Worm (Caenorhabditis elegans) whole organism, L2 larva: Measurements from ENCODE around the gene T24A6.16.
"Not testable (repeated sequence)": the region's sequence is repeated elsewhere in the genome, so short reads cannot be mapped to it uniquely, and the experiment has no call there.

ENCODE experiments used
- C34F6.9 ChIP-seq: fragments of 150-350 bp; optimal IDR thresholded peaks from 2 replicates; lab custom pipeline; 2014; ENCODE audit warnings: missing biosample characterization, missing genetic modification characterization
- F13H6.1 ChIP-seq: sonication (generic microtip); optimal IDR thresholded peaks from 2 replicates; lab custom pipeline; 2016; ENCODE audit warnings: missing genetic modification characterization, missing compliant biosample characterization
- R02D3.7 ChIP-seq: fragments of 150-350 bp; optimal IDR thresholded peaks from 2 replicates; lab custom pipeline; 2014; ENCODE audit warnings: missing biosample characterization, missing genetic modification characterization
- Y55F3AM.14 ChIP-seq: fragments of 200-800 bp; sonication (Bioruptor generic); optimal IDR thresholded peaks from 2 replicates; lab custom pipeline; 2018; ENCODE audit warnings: mild to moderate bottlenecking, missing genetic modification characterization, missing compliant biosample characterization
- ZK546.5 ChIP-seq: sonication (generic microtip); optimal IDR thresholded peaks from 2 replicates; lab custom pipeline; 2017; ENCODE audit warnings: missing biosample characterization, missing genetic modification characterization
- alr-1 ChIP-seq: fragments of 150-350 bp; optimal IDR thresholded peaks from 2 replicates; lab custom pipeline; 2014; ENCODE audit warnings: missing biosample characterization, missing genetic modification characterization
- ama-1 ChIP-seq: fragments of 150-350 bp; optimal IDR thresholded peaks from 2 replicates; lab custom pipeline; 2018; ENCODE audit warnings: inconsistent platforms
- blmp-1 ChIP-seq: sonication (generic microtip); optimal IDR thresholded peaks from 2 replicates; lab custom pipeline; 2017; ENCODE audit warnings: missing genetic modification characterization, mild to moderate bottlenecking, missing compliant biosample characterization, antibody characterized with exemption, moderate library complexity; ENCODE audit not compliant: insufficient read depth
- ceh-16 ChIP-seq: fragments of 150-350 bp; optimal IDR thresholded peaks from 2 replicates; lab custom pipeline; 2014; ENCODE audit warnings: missing biosample characterization, missing genetic modification characterization
- ceh-82 ChIP-seq: fragments of 150-350 bp; optimal IDR thresholded peaks from 2 replicates; lab custom pipeline; 2014; ENCODE audit warnings: missing biosample characterization, missing genetic modification characterization
- crh-2 ChIP-seq: sonication (generic microtip); optimal IDR thresholded peaks from 2 replicates; lab custom pipeline; 2017; ENCODE audit warnings: missing biosample characterization, missing genetic modification characterization
- egl-27 ChIP-seq: sonication (generic microtip); optimal IDR thresholded peaks from 3 replicates; lab custom pipeline; 2017; ENCODE audit warnings: missing biosample characterization, missing genetic modification reagents, missing genetic modification characterization
- elt-1 ChIP-seq: fragments of 150-350 bp; optimal IDR thresholded peaks from 2 replicates; lab custom pipeline; 2014; ENCODE audit warnings: missing biosample characterization, missing genetic modification characterization
- fos-1 ChIP-seq: fragments of 150-350 bp; optimal IDR thresholded peaks from 2 replicates; lab custom pipeline; 2014; ENCODE audit warnings: missing biosample characterization, missing genetic modification characterization
- gmeb-1 ChIP-seq: fragments of 150-350 bp; optimal IDR thresholded peaks from 2 replicates; lab custom pipeline; 2014; ENCODE audit warnings: missing biosample characterization, missing genetic modification characterization
- lin-11 ChIP-seq: fragments of 150-350 bp; sonication (generic microtip); optimal IDR thresholded peaks from 2 replicates; lab custom pipeline; 2014; ENCODE audit warnings: missing biosample characterization, missing genetic modification characterization, inconsistent platforms, mixed read lengths
- lin-13 ChIP-seq: fragments of 150-350 bp; optimal IDR thresholded peaks from 2 replicates; lab custom pipeline; 2014; ENCODE audit warnings: missing biosample characterization, missing genetic modification reagents, missing genetic modification characterization
- lsy-2 ChIP-seq, 2 experiments: fragments of 150-350 bp in 1 of 2; sonication (generic microtip) in 1 of 2; optimal IDR thresholded peaks; 2 replicates each; lab custom pipeline; 2014 to 2017; ENCODE audit warnings: missing biosample characterization in 2 of 2, missing genetic modification characterization in 2 of 2
- mdl-1 ChIP-seq, 2 experiments: fragments of 150-350 bp in 1 of 2; sonication (generic microtip) in 1 of 2; optimal IDR thresholded peaks; 2 replicates each; lab custom pipeline; 2017; ENCODE audit warnings: missing biosample characterization in 2 of 2, missing genetic modification characterization in 2 of 2
- nhr-11 ChIP-seq: fragments of 150-350 bp; optimal IDR thresholded peaks from 2 replicates; lab custom pipeline; 2014; ENCODE audit warnings: missing biosample characterization, missing genetic modification characterization
- nhr-12 ChIP-seq: fragments of 150-350 bp; optimal IDR thresholded peaks from 2 replicates; lab custom pipeline; 2014; ENCODE audit warnings: missing biosample characterization, missing genetic modification characterization
- nhr-129 ChIP-seq: fragments of 150-350 bp; optimal IDR thresholded peaks from 2 replicates; lab custom pipeline; 2014; ENCODE audit warnings: missing biosample characterization, missing genetic modification characterization
- nhr-23 ChIP-seq: fragments of 150-350 bp; optimal IDR thresholded peaks from 2 replicates; lab custom pipeline; 2014; ENCODE audit warnings: missing biosample characterization, missing genetic modification reagents, missing genetic modification characterization
- nhr-237 ChIP-seq: fragments of 150-350 bp; optimal IDR thresholded peaks from 2 replicates; lab custom pipeline; 2014; ENCODE audit warnings: missing biosample characterization, missing genetic modification characterization
- nhr-6 ChIP-seq: fragments of 150-350 bp; optimal IDR thresholded peaks from 2 replicates; lab custom pipeline; 2014; ENCODE audit warnings: missing biosample characterization, missing genetic modification characterization
- sem-4 ChIP-seq: fragments of 150-350 bp; optimal IDR thresholded peaks from 2 replicates; lab custom pipeline; 2014; ENCODE audit warnings: missing biosample characterization, missing genetic modification reagents, missing genetic modification characterization
- sma-3 ChIP-seq: sonication (generic microtip); optimal IDR thresholded peaks from 2 replicates; lab custom pipeline; 2016; ENCODE audit warnings: missing genetic modification reagents, missing genetic modification characterization, missing compliant biosample characterization
- sma-9 ChIP-seq, 2 experiments: fragments of 150-350 bp in 1 of 2; sonication (generic microtip) in 1 of 2; optimal IDR thresholded peaks; 2 replicates each; lab custom pipeline; 2014 to 2016; ENCODE audit warnings: missing genetic modification characterization in 2 of 2, mild to moderate bottlenecking in 1 of 2, missing biosample characterization in 1 of 2, missing compliant biosample characterization in 1 of 2, missing genetic modification reagents in 1 of 2, moderate library complexity in 1 of 2
- snpc-4 ChIP-seq: fragments of 150-350 bp; optimal IDR thresholded peaks from 2 replicates; lab custom pipeline; 2014; ENCODE audit warnings: missing biosample characterization, missing genetic modification characterization
- unc-39 ChIP-seq: fragments of 150-350 bp; optimal IDR thresholded peaks from 2 replicates; lab custom pipeline; 2014; ENCODE audit warnings: missing biosample characterization, missing genetic modification characterization
- unc-55 ChIP-seq: fragments of 150-350 bp; sonication (generic microtip); optimal IDR thresholded peaks from 3 replicates; lab custom pipeline; 2014; ENCODE audit warnings: missing biosample characterization, missing genetic modification reagents, missing genetic modification characterization
- unc-62 ChIP-seq: fragments of 150-350 bp; optimal IDR thresholded peaks from 2 replicates; lab custom pipeline; 2014; ENCODE audit warnings: missing biosample characterization, missing genetic modification reagents, missing genetic modification characterization
- zag-1 ChIP-seq: fragments of 150-350 bp; optimal IDR thresholded peaks from 2 replicates; lab custom pipeline; 2014; ENCODE audit warnings: missing biosample characterization, missing genetic modification characterization
- ztf-1 ChIP-seq: fragments of 200-800 bp; sonication (Bioruptor generic); conservative IDR thresholded peaks from 2 replicates; pipeline ENCODE4 v1.3.6; 2022; ENCODE audit warnings: missing genetic modification characterization, missing compliant biosample characterization
- ztf-11 ChIP-seq: sonication (generic microtip); optimal IDR thresholded peaks from 2 replicates; lab custom pipeline; 2017; ENCODE audit warnings: missing biosample characterization, missing genetic modification characterization
- ztf-4 ChIP-seq: fragments of 150-350 bp; optimal IDR thresholded peaks from 2 replicates; lab custom pipeline; 2014; ENCODE audit warnings: missing biosample characterization, missing genetic modification characterization

T24A6.16 gene

ce11 chrV:3600570-3600969 lies 37.8 kb upstream of the T24A6.16 start, which contains the start of gene T22F3.7:
T22F3.7 (minus strand) TSS chrV:3600670.
- TF ChIP-seq elt-1 (tag; lab: Kevin White, UChicago) (no peak), ceh-16 (no peak), unc-62 (GFP tag; lab: Kevin White, UChicago) (no peak), ceh-82 (tag; lab: Kevin White, UChicago) (no peak), snpc-4 (no peak), nhr-12 (tag; lab: Kevin White, UChicago) (no peak), ztf-1 (GFP tag; lab: Robert Waterston, UW) (no peak)

ce11 chrV:3597052-3597451 lies 34.3 kb upstream of the T24A6.16 start, which contains the start of gene srh-212:
srh-212 (minus strand) TSS chrV:3597152.
- not testable (repeated sequence) for TF ChIP-seq Y55F3AM.14 (GFP tag; lab: Kevin White, UChicago); nhr-129 (tag; lab: Kevin White, UChicago); fos-1 (tag; lab: Kevin White, UChicago)

DNA sequence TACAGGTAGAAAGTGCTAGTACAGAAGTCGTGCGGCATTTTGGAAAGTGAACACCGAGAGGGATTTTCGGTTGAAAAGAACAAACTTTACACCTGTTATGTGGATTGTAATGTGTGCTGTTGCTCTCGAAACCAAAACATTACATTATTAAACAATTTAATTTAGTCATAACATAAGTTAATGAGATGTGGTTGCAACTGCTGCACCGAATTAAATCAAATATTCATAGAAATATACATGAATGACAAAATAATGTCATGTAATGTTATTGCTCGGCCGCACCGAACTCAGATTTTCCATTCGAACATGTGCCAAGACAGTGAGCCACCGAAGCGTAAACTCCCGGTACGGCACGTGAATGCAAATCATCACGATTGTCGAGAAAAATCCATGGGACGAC lies 32.2 kb upstream of the T24A6.16 start, which contains the start of gene srh-213:
Gene srh-213 (minus strand): TSS at position 101 of the 400 bp plus-strand sequence.
- no peak for TF ChIP-seq ZK546.5 (tag; lab: Kevin White, UChicago)

ce11 chrV:3592099-3592498 lies 29.4 kb upstream of the T24A6.16 start, which contains the start of gene T22F3.12:
T22F3.12 (minus strand) TSS chrV:3592199.
- TF ChIP-seq ztf-4 (tag; lab: Kevin White, UChicago): no peak
- TF ChIP-seq ama-1 (lab: Kevin White, UChicago): no peak
- TF ChIP-seq ztf-11: no peak
- TF ChIP-seq ZK546.5 (tag; lab: Kevin White, UChicago): no peak
- no peak for TF ChIP-seq nhr-6
- no peak for TF ChIP-seq ceh-82 (tag; lab: Kevin White, UChicago)
- no peak for TF ChIP-seq nhr-23 (tag; lab: Kevin White, UChicago)
- TF ChIP-seq elt-1 (tag; lab: Kevin White, UChicago): no peak
- no peak for TF ChIP-seq lin-11
- no peak for TF ChIP-seq sem-4 (tag; lab: Kevin White, UChicago)
- no peak for TF ChIP-seq nhr-11 (tag; lab: Kevin White, UChicago)
- no peak for TF ChIP-seq alr-1
- TF ChIP-seq zag-1 (tag; lab: Kevin White, UChicago): no peak
- TF ChIP-seq unc-55 (GFP tag; lab: Kevin White, UChicago): no peak
- no peak for TF ChIP-seq R02D3.7 (tag; lab: Kevin White, UChicago)
- no peak for TF ChIP-seq unc-39

DNA sequence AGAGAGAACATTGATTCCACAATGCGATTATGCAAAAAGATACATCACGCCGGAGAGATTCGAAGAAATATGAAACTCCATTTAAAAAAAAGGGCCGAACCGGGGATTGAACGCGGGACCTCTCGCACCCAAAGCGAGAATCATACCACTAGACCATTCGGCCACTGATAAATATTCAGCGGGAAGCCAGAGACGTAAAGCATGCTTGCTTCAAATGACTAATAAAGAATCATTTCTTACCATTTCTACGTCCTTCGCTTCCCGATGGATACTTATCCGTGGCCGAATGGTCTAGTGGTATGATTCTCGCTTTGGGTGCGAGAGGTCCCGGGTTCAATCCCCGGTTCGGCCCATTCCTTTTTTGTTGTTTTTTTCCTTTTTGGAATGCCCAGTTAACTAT lies 25.5 kb upstream of the T24A6.16 start:
- TF ChIP-seq snpc-4 (no peak), unc-62 (GFP tag; lab: Kevin White, UChicago) (no peak), ama-1 (lab: Kevin White, UChicago) (no peak), sma-3 (GFP tag; lab: Kevin White, UChicago) (no peak), sma-9 (GFP tag; optimal IDR thresholded peaks at IDR 0.05; lab: Kevin White, UChicago) (no peak), sma-9 (tag; optimal IDR thresholded peaks at IDR 0.05; lab: Kevin White, UChicago) (no peak), mdl-1 (tag; optimal IDR thresholded peaks at IDR 0.05; lab: Kevin White, UChicago) (no peak), nhr-23 (tag; lab: Kevin White, UChicago) (no peak), ztf-1 (GFP tag; lab: Robert Waterston, UW) (no peak), unc-39 (no peak), nhr-237 (tag; lab: Kevin White, UChicago) (no peak), ZK546.5 (tag; lab: Kevin White, UChicago) (no peak), zag-1 (tag; lab: Kevin White, UChicago) (no peak), C34F6.9 (tag; lab: Kevin White, UChicago) (no peak), R02D3.7 (tag; lab: Kevin White, UChicago) (no peak), blmp-1 (tag; lab: Kevin White, UChicago) (no peak), Y55F3AM.14 (GFP tag; lab: Kevin White, UChicago) (no peak), ceh-16 (no peak), egl-27 (no peak), alr-1 (no peak)

DNA sequence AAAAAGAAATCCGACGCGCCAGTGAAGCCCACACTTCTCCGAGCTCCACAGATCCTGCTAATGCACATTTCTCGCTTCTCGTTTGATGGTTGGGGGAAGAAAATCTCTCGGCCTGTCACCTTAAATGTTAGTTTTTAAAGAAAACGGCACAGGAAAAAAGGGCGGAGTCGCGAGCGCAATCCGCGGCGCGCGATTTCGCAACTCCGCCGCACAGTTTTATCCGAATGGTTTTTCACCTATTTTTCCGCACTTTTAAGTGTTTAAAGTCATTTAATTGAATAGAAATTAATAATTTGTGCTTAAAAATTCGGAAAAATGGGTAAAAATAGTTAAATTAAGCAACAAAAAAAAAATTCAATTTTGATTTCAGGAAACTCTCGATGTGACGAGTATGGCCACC lies 24.9 kb upstream of the T24A6.16 start:
- TF ChIP-seq crh-2 (tag; lab: Kevin White, UChicago) (peak; percentile 21), nhr-237 (tag; lab: Kevin White, UChicago) (no peak), lin-13 (GFP tag; lab: Kevin White, UChicago) (peak; percentile 18), gmeb-1 (tag; lab: Kevin White, UChicago) (peak; percentile 40), F13H6.1 (tag; lab: Kevin White, UChicago) (peak; percentile 28), sma-9 (GFP tag; optimal IDR thresholded peaks at IDR 0.05; lab: Kevin White, UChicago) (peak; percentile 32), sma-9 (tag; optimal IDR thresholded peaks at IDR 0.05; lab: Kevin White, UChicago) (no peak), lsy-2 (tag; optimal IDR thresholded peaks at IDR 0.05; lab: Kevin White, UChicago) (peak in 1 of 2 experiments; percentile 32), lin-11 (peak; percentile 37), sma-3 (GFP tag; lab: Kevin White, UChicago) (peak; percentile 28), ztf-1 (GFP tag; lab: Robert Waterston, UW) (no peak), nhr-6 (no peak), unc-55 (GFP tag; lab: Kevin White, UChicago) (peak; percentile 44)
